ENCODE assay signal across 2 worm cellular contexts in genomic region chrX:16961387-16961786, ce11.
TF ChIP-seq lines count a peak whose summit lies in the region.

No protein-coding gene starts in this region.

TF ChIP-seq in whole organism, L1 larva, 84 proteins besides CTCF, POLR2A, EP300 and RAD21 (continued from another document):
- TF ChIP-seq nhr-237 (tag; optimal IDR thresholded peaks at IDR 0.05; lab: Kevin White, UChicago): peak; percentile 30
- TF ChIP-seq F16B12.6 (tag; optimal IDR thresholded peaks at IDR 0.05; lab: Kevin White, UChicago): peak; percentile 38
- TF ChIP-seq lin-15B (tag; optimal IDR thresholded peaks at IDR 0.05; lab: Kevin White, UChicago): no peak
- no peak for TF ChIP-seq nhr-28 (tag; optimal IDR thresholded peaks at IDR 0.05; lab: Kevin White, UChicago)
- TF ChIP-seq tbx-2 (tag; optimal IDR thresholded peaks at IDR 0.05; lab: Kevin White, UChicago): peak; percentile 83
- peak; percentile 39 for TF ChIP-seq lir-3 (tag; optimal IDR thresholded peaks at IDR 0.05; lab: Kevin White, UChicago; ENCODE audit: poor library complexity)
- TF ChIP-seq egl-13 (tag; optimal IDR thresholded peaks at IDR 0.05; lab: Kevin White, UChicago): peak; percentile 62
- TF ChIP-seq ztf-4 (tag; optimal IDR thresholded peaks at IDR 0.05; lab: Kevin White, UChicago): peak; percentile 78
- no peak; the same call in 1 of the 2 replicates for TF ChIP-seq grh-1 (GFP tag; IDR thresholded peaks at IDR 0.05; lab: Robert Waterston, UW)
- TF ChIP-seq sptf-1 (tag; optimal IDR thresholded peaks at IDR 0.05; lab: Kevin White, UChicago): no peak
- TF ChIP-seq lsy-2 (tag; optimal IDR thresholded peaks at IDR 0.05; lab: Kevin White, UChicago): peak; percentile 69 to 87
- peak; percentile 55 for TF ChIP-seq ceh-8 (GFP tag; optimal IDR thresholded peaks at IDR 0.05; lab: Kevin White, UChicago)
- no peak for TF ChIP-seq ama-1 (optimal IDR thresholded peaks at IDR 0.05; lab: Kevin White, UChicago)
- peak; percentile 91 for TF ChIP-seq nhr-71 (tag; optimal IDR thresholded peaks at IDR 0.05; lab: Kevin White, UChicago)
- TF ChIP-seq lin-39 (tag; optimal IDR thresholded peaks at IDR 0.05; lab: Kevin White, UChicago): no peak
- no peak for TF ChIP-seq ets-5 (GFP tag; IDR thresholded peaks at IDR 0.05; lab: Robert Waterston, UW)
- no peak for TF ChIP-seq ceh-90 (tag; optimal IDR thresholded peaks at IDR 0.05; lab: Kevin White, UChicago)
- TF ChIP-seq ceh-88 (GFP tag; IDR thresholded peaks at IDR 0.05; lab: Robert Waterston, UW): peak; percentile 78
- TF ChIP-seq lin-13 (GFP tag; optimal IDR thresholded peaks at IDR 0.05; lab: Kevin White, UChicago): peak; percentile 82
- no peak for TF ChIP-seq unc-62 (GFP tag; optimal IDR thresholded peaks at IDR 0.05; lab: Kevin White, UChicago)
- TF ChIP-seq zag-1 (tag; optimal IDR thresholded peaks at IDR 0.05; lab: Kevin White, UChicago): no peak
- TF ChIP-seq irx-1 (tag; optimal IDR thresholded peaks at IDR 0.05; lab: Kevin White, UChicago): peak; percentile 70
- TF ChIP-seq blmp-1 (tag; optimal IDR thresholded peaks at IDR 0.05; lab: Kevin White, UChicago): peak; percentile 50
- peak; percentile 69 for TF ChIP-seq pax-3 (tag; optimal IDR thresholded peaks at IDR 0.05; lab: Kevin White, UChicago)
TF ChIP-seq in whole organism, L1 larva: peak in this region for 51.

TF ChIP-seq in whole organism, young adult, 124 proteins besides CTCF, POLR2A, EP300 and RAD21 (continued from another document):
- TF ChIP-seq hlh-12 (tag; optimal IDR thresholded peaks at IDR 0.05; lab: Kevin White, UChicago) (no peak), F37B4.10 (GFP tag; IDR thresholded peaks at IDR 0.05; lab: Robert Waterston, UW) (no peak), repo-1 (tag; optimal IDR thresholded peaks at IDR 0.05; lab: Kevin White, UChicago) (no peak), hsf-1 (GFP tag; IDR thresholded peaks at IDR 0.05; lab: Robert Waterston, UW) (0 out of 2 replicates have a peak, but pooled peaks have one; percentile 42), dox-1 (GFP tag; IDR thresholded peaks at IDR 0.05; lab: Robert Waterston, UW) (peak; percentile 77), bed-1 (GFP tag; IDR thresholded peaks at IDR 0.05; lab: Robert Waterston, UW) (no peak), nhr-179 (tag; optimal IDR thresholded peaks at IDR 0.05; lab: Kevin White, UChicago) (no peak), F39B2.1 (GFP tag; IDR thresholded peaks at IDR 0.05; lab: Robert Waterston, UW) (no peak), lag-1 (GFP tag; IDR thresholded peaks at IDR 0.05; lab: Robert Waterston, UW) (no peak), snpc-4 (GFP tag; optimal IDR thresholded peaks at IDR 0.05; lab: Kevin White, UChicago) (no peak), snpc-4 (tag; optimal IDR thresholded peaks at IDR 0.05; lab: Kevin White, UChicago) (peak in 3 of 4 experiments; percentile 29 to 70 (median 51)), rcor-1 (GFP tag; IDR thresholded peaks at IDR 0.05; lab: Robert Waterston, UW) (peak; percentile 48; the same call in 1 of the 2 replicates), Y56A3A.18 (GFP tag; IDR thresholded peaks at IDR 0.05; lab: Robert Waterston, UW) (no peak), tbx-9 (tag; optimal IDR thresholded peaks at IDR 0.05; lab: Kevin White, UChicago; ENCODE audit: borderline replicate concordance) (no peak), nhr-90 (tag; optimal IDR thresholded peaks at IDR 0.05; lab: Kevin White, UChicago) (no peak), ceh-40 (GFP tag; IDR thresholded peaks at IDR 0.05; lab: Robert Waterston, UW) (no peak)
